Fruit fly (Drosophila melanogaster) whole organism, wandering third instar larva: ENCODE data around the gene CG32683.

Source experiments
- h ChIP-seq: fragments of 200-800 bp; sonication (Bioruptor generic); optimal IDR thresholded peaks from 3 replicates; lab custom pipeline; 2016; ENCODE audit warnings: missing biosample characterization, mild to moderate bottlenecking, missing genetic modification characterization
- jim ChIP-seq: fragments of 175-275, 200-325 bp; sonication (Bioruptor generic); optimal IDR thresholded peaks from 2 replicates; lab custom pipeline; 2016; ENCODE audit warnings: missing biosample characterization, mild to moderate bottlenecking, missing genetic modification characterization
- lola ChIP-seq: fragments of >200 bp; optimal IDR thresholded peaks from 2 replicates; lab custom pipeline; 2017; ENCODE audit warnings: missing biosample characterization, missing genetic modification characterization
- psq ChIP-seq: fragments of 200-800 bp; sonication (Bioruptor generic); optimal IDR thresholded peaks from 3 replicates; lab custom pipeline; 2017; ENCODE audit warnings: missing biosample characterization, mild to moderate bottlenecking, missing genetic modification characterization, moderate library complexity

DNA sequence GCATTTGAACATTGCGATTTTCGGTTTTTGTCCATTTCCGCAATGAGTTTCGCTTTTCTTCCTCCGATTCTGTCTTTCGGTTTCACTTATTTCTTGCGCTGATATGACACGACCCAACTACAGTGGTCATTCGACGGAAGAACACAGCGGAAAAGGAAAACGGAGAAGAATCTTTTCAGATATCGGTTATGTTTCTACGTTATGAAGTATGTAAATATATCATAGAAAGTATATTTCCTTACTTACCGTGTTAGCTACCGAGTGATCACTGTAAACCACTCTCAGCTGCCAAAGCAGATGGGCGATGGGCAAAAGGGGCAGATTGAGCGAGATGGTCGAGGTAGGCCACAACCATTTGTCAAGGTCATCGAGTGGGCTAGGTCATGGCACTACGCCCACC is 67.0 kb downstream of the CG32683 start:
- TF ChIP-seq h (GFP tag; lab: Kevin White, UChicago) (peak; percentile 69), jim (no peak), psq (GFP tag; lab: Kevin White, UChicago) (peak; percentile 47), lola (GFP tag; lab: Kevin White, UChicago) (no peak)
